Fruit fly (Drosophila melanogaster): ENCODE data around the gene CG34328.

Gene CG34328

DNA sequence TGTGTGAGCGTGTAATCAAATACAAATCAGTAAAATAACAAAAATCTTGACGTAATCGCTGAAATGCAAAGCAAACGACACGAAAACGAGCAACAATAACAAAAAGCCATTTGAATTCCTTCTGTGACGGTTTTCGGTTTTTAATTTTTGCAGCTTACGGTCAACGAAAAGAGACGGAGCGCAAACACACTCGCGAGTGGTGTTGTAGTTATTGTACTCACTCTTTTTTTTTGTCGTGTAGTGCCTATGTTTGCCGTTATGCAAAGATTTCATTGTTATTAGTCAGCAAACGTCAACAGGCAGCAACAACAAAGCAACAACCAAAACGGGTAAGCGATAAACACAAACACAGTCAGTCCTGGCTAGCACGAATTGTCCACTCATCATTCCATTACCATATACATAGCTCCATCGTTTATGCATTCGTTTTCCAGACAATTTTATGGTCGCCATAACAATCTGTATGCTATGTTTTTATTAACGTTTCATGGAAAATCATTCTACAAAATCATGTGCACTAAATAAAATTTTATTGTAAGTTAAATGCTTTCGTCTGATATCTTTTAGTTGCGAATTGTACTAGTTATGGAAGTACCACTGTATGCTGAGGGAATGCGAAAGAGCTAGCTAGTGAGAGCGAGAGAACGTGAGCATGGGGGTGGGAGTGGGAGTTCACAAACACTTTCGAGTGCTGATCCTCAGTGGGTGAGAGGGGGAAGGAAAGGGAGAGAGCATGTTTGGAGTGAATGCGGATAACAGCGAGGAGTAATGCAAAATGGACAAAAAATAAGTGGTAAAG is 32.8 kb downstream of the CG34328 start (continued):
- TF ChIP-seq knrl (GFP tag; IDR thresholded peaks at IDR 0.05; ENCODE audit: partially characterized antibody) (no peak), Rx (GFP tag; IDR thresholded peaks at IDR 0.05) (0 out of 2 replicates have a peak, but pooled peaks have one; percentile 33), ssp (GFP tag; IDR thresholded peaks at IDR 0.05) (0 out of 2 replicates have a peak, but pooled peaks have one; percentile 39), Hr3 (GFP tag; optimal IDR thresholded peaks at IDR 0.05) (peak; percentile 36), Hmx (GFP tag; optimal IDR thresholded peaks at IDR 0.05) (no peak), esg (GFP tag; conservative IDR thresholded peaks at IDR 0.05) (peak; percentile 65), CG3407 (GFP tag; optimal IDR thresholded peaks at IDR 0.05) (no peak), sim (GFP tag; IDR thresholded peaks at IDR 0.05) (no peak), CG10462 (GFP tag; optimal IDR thresholded peaks at IDR 0.05) (no peak), maf-S (GFP tag; optimal IDR thresholded peaks at IDR 0.05) (peak; percentile 24), amos (GFP tag; IDR thresholded peaks at IDR 0.05; ENCODE audit: partially characterized antibody) (no peak), CG31365 (tag; optimal IDR thresholded peaks at IDR 0.05) (peak; percentile 37), lola (GFP tag; optimal IDR thresholded peaks at IDR 0.05) (no peak), Bdp1 (GFP tag; optimal IDR thresholded peaks at IDR 0.05) (peak; percentile 33), dimm (GFP tag; IDR thresholded peaks at IDR 0.05) (no peak), unc-4 (GFP tag; IDR thresholded peaks at IDR 0.05; ENCODE audit: partially characterized antibody) (no peak), CG34224 (GFP tag; IDR thresholded peaks at IDR 0.05; ENCODE audit: partially characterized antibody) (no peak), E2f2 (GFP tag; IDR thresholded peaks at IDR 0.05) (peak; percentile 28; the same call in 1 of the 2 replicates), CG14667 (GFP tag; IDR thresholded peaks at IDR 0.05) (peak; percentile 49), Hey (tag; optimal IDR thresholded peaks at IDR 0.05) (peak; percentile 5), sens (GFP tag) (peak; percentile 90), CG7556 (GFP tag; optimal IDR thresholded peaks at IDR 0.05) (peak; percentile 36), grau (tag; optimal IDR thresholded peaks at IDR 0.05) (peak; percentile 99), h (optimal IDR thresholded peaks at IDR 0.05) (no peak), CG9876 (GFP tag; optimal IDR thresholded peaks at IDR 0.05) (no peak), inv (GFP tag; IDR thresholded peaks at IDR 0.05; ENCODE audit: partially characterized antibody) (no peak), Nf-YB (GFP tag; optimal IDR thresholded peaks at IDR 0.05) (no peak), CG15073 (GFP tag; optimal IDR thresholded peaks at IDR 0.05) (no peak), GATAe (GFP tag; conservative IDR thresholded peaks at IDR 0.05) (no peak), CG32772 (GFP tag; IDR thresholded peaks at IDR 0.05) (peak; percentile 60; the same call in 1 of the 2 replicates), BtbVII (GFP tag; optimal IDR thresholded peaks at IDR 0.05) (peak; percentile 63), CG12744 (GFP tag; optimal IDR thresholded peaks at IDR 0.05) (peak; percentile 61), mam (GFP tag; optimal IDR thresholded peaks at IDR 0.05) (peak; percentile 79), CG7786 (GFP tag; optimal IDR thresholded peaks at IDR 0.05) (peak; percentile 79), HmgD (GFP tag; optimal IDR thresholded peaks at IDR 0.05) (no peak), CG10366 (GFP tag; IDR thresholded peaks at IDR 0.05) (peak; percentile 64), pzg (GFP tag; optimal IDR thresholded peaks at IDR 0.05) (peak; percentile 4), Doc3 (GFP tag; IDR thresholded peaks at IDR 0.05; ENCODE audit: partially characterized antibody) (no peak), CG6654 (GFP tag; optimal IDR thresholded peaks at IDR 0.05) (peak; percentile 40), Optix (GFP tag; IDR thresholded peaks at IDR 0.05) (peak; percentile 78; the same call in 1 of the 3 replicates), Rfx (GFP tag; IDR thresholded peaks at IDR 0.05) (peak; percentile 90), Drgx (GFP tag; IDR thresholded peaks at IDR 0.05) (peak; percentile 74), CG5245 (GFP tag; optimal IDR thresholded peaks at IDR 0.05) (no peak), nau (GFP tag; optimal IDR thresholded peaks at IDR 0.05) (no peak), CG18011 (GFP tag; optimal IDR thresholded peaks at IDR 0.05) (peak; percentile 15), Sry-δ (GFP tag; optimal IDR thresholded peaks at IDR 0.05) (no peak), CG6854 (GFP tag; optimal IDR thresholded peaks at IDR 0.05) (peak; percentile 67), Stat92E (GFP tag; optimal IDR thresholded peaks at IDR 0.05) (no peak), crp (GFP tag; optimal IDR thresholded peaks at IDR 0.05) (no peak)

Measured in whole organism, embryonic.